Worm (Caenorhabditis elegans): ENCODE measurements around the gene cyn-12.
A peak's percentile ranks its signal among the peaks of the same experiment; 100 is the strongest.

DNA sequence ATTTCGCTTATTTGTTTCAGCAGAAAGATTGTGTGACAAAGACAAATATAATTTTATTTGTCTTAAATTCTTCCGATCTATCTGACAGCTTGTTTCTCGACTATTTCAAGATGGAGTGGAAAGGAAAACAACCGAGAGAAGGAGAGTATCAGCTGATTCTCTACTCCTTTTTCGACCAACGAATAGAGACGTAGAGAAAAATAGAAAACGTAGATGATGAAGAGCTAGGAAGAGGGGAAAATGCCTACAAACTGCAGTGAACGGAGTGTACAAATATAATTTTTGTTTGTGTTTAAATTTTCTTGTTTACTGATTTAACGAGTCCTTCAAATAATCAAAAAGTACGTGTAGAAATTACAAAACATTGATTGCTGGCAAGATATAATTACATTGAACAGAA is 14.7 kb upstream of the cyn-12 start:
- TF ChIP-seq lin-39 (tag; optimal IDR thresholded peaks at IDR 0.05) (no peak), snpc-4 (tag; optimal IDR thresholded peaks at IDR 0.05) (peak; percentile 55), aly-2 (tag; optimal IDR thresholded peaks at IDR 0.05) (no peak), pqm-1 (tag; optimal IDR thresholded peaks at IDR 0.05) (no peak), fos-1 (tag; optimal IDR thresholded peaks at IDR 0.05) (no peak), elt-1 (tag; optimal IDR thresholded peaks at IDR 0.05) (no peak), ceh-82 (tag; optimal IDR thresholded peaks at IDR 0.05) (no peak)

Measured in whole organism, L3 larva.